Fruit fly (Drosophila melanogaster) whole organism, embryonic: ENCODE measurements around the gene Rnp4F.

Experiments
- Ada2b ChIP-seq: fragments of 200-800 bp; sonication (Bioruptor generic); IDR thresholded peaks from 2 replicates; pipeline ENCODE4 v1.3.6; 2022; ENCODE audit warnings: missing biosample characterization, missing genetic modification characterization
- Atf6 ChIP-seq: fragments of 200-800 bp; sonication (Bioruptor generic); IDR thresholded peaks from 2 replicates; pipeline ENCODE4 v1.3.6; 2022; ENCODE audit warnings: missing biosample characterization, missing genetic modification characterization
- Bdp1 ChIP-seq: fragments of 200-800 bp; sonication (Bioruptor generic); optimal IDR thresholded peaks from 3 replicates; lab custom pipeline; 2016; ENCODE audit warnings: missing biosample characterization, missing genetic modification characterization
- Blimp-1 ChIP-seq: fragments of 200-800 bp; sonication (Bioruptor generic); optimal IDR thresholded peaks from 3 replicates; lab custom pipeline; 2018; ENCODE audit warnings: missing biosample characterization, missing genetic modification characterization, mild to moderate bottlenecking, moderate library complexity, missing genetic modification reagents
- CG10274 ChIP-seq: fragments of 200-800 bp; sonication (Bioruptor generic); optimal IDR thresholded peaks from 3 replicates; lab custom pipeline; 2017; ENCODE audit warnings: missing biosample characterization, mild to moderate bottlenecking, missing genetic modification characterization
- CG12155 ChIP-seq: fragments of 200-800 bp; sonication (Bioruptor generic); optimal IDR thresholded peaks from 3 replicates; lab custom pipeline; 2016; ENCODE audit warnings: missing biosample characterization, missing genetic modification characterization
- CG15011 ChIP-seq: fragments of 200-800 bp; sonication (Bioruptor generic); optimal IDR thresholded peaks from 3 replicates; lab custom pipeline; 2018; ENCODE audit warnings: missing biosample characterization, mild to moderate bottlenecking, missing genetic modification characterization
- CG15269 ChIP-seq: fragments of 200-800 bp; sonication (Bioruptor generic); optimal IDR thresholded peaks from 2 replicates; lab custom pipeline; 2018; ENCODE audit warnings: missing biosample characterization, mild to moderate bottlenecking, missing genetic modification characterization, moderate library complexity
- CG15479 ChIP-seq: fragments of 200-800 bp; sonication (Bioruptor generic); optimal IDR thresholded peaks from 3 replicates; lab custom pipeline; 2019; ENCODE audit warnings: missing biosample characterization, mild to moderate bottlenecking, missing genetic modification characterization, moderate library complexity
- CG1603 ChIP-seq: fragments of 200-800 bp; sonication (Bioruptor generic); optimal IDR thresholded peaks from 2 replicates; lab custom pipeline; 2019; ENCODE audit warnings: missing biosample characterization, mild to moderate bottlenecking, missing genetic modification characterization, moderate library complexity
- CG16779 ChIP-seq: fragments of 200-800 bp; sonication (Bioruptor generic); IDR thresholded peaks from 2 replicates; pipeline ENCODE4 v1.3.6; 2022; ENCODE audit warnings: missing biosample characterization, missing genetic modification characterization
- CG18599 ChIP-seq: fragments of 200-800 bp; sonication (Bioruptor generic); optimal IDR thresholded peaks from 3 replicates; lab custom pipeline; 2017; ENCODE audit warnings: missing biosample characterization, missing genetic modification characterization, mild to moderate bottlenecking, moderate library complexity, missing genetic modification reagents
- CG18619 ChIP-seq: fragments of 200-800 bp; sonication (Bioruptor generic); optimal IDR thresholded peaks from 3 replicates; lab custom pipeline; 2017; ENCODE audit warnings: missing biosample characterization, mild to moderate bottlenecking, missing genetic modification characterization
- CG32772 ChIP-seq: fragments of 200-800 bp; sonication (Bioruptor generic); IDR thresholded peaks from 2 replicates; pipeline ENCODE4 v1.3.6; 2022; ENCODE audit warnings: missing biosample characterization, missing genetic modification characterization
- CG4282 ChIP-seq: fragments of 200-800 bp; sonication (Bioruptor generic); optimal IDR thresholded peaks from 2 replicates; lab custom pipeline; 2016; ENCODE audit warnings: missing biosample characterization, missing genetic modification characterization
- CG5180 ChIP-seq: fragments of 200-800 bp; sonication (Bioruptor generic); optimal IDR thresholded peaks from 3 replicates; lab custom pipeline; 2017; ENCODE audit warnings: missing biosample characterization, missing genetic modification characterization, mild to moderate bottlenecking, moderate library complexity, missing genetic modification reagents
- CG7556 ChIP-seq: fragments of 200-800 bp; sonication (Bioruptor generic); optimal IDR thresholded peaks from 2 replicates; lab custom pipeline; 2017; ENCODE audit warnings: missing biosample characterization, mild to moderate bottlenecking, missing genetic modification characterization
- CG9215 ChIP-seq: fragments of 200-800 bp; sonication (Bioruptor generic); IDR thresholded peaks from 2 replicates; pipeline ENCODE4 v1.3.6; 2022; ENCODE audit warnings: missing biosample characterization, missing genetic modification characterization
- CG9797 ChIP-seq: fragments of 200-800 bp; sonication (Bioruptor generic); optimal IDR thresholded peaks from 3 replicates; lab custom pipeline; 2018; ENCODE audit warnings: missing biosample characterization, mild to moderate bottlenecking, missing genetic modification characterization
- Dip2 ChIP-seq: fragments of 200-800 bp; sonication (Bioruptor generic); IDR thresholded peaks from 2 replicates; pipeline ENCODE4 v1.3.6; 2022; ENCODE audit warnings: missing biosample characterization, missing genetic modification characterization
- Dp ChIP-seq: fragments of 200-800 bp; sonication (Bioruptor generic); optimal IDR thresholded peaks from 2 replicates; lab custom pipeline; 2018; ENCODE audit warnings: missing biosample characterization, mild to moderate bottlenecking, missing genetic modification characterization, moderate library complexity
- Dref ChIP-seq: fragments of 200-800 bp; sonication (Bioruptor generic); IDR thresholded peaks from 2 replicates; pipeline ENCODE4 v1.3.6; 2022; ENCODE audit warnings: missing biosample characterization, missing genetic modification characterization
- Fer3 ChIP-seq: fragments of 200-800 bp; sonication (Bioruptor generic); optimal IDR thresholded peaks from 2 replicates; lab custom pipeline; 2018; ENCODE audit warnings: missing biosample characterization, mild to moderate bottlenecking, missing genetic modification characterization, moderate library complexity
- Gug ChIP-seq: fragments of 200-800 bp; sonication (Bioruptor generic); IDR thresholded peaks from 4 replicates; pipeline ENCODE4 v1.3.6; 2022; ENCODE audit warnings: missing biosample characterization, missing genetic modification characterization
- HLH4C ChIP-seq: fragments of 200-800 bp; sonication (Bioruptor generic); IDR thresholded peaks from 3 replicates; pipeline ENCODE4 v1.3.6; 2022; ENCODE audit warnings: missing biosample characterization, missing genetic modification characterization; ENCODE audit not compliant: partially characterized antibody
- Jarid2 ChIP-seq: fragments of 200-800 bp; sonication (Bioruptor generic); optimal IDR thresholded peaks from 3 replicates; lab custom pipeline; 2017; ENCODE audit warnings: mild to moderate bottlenecking, missing biosample characterization, missing genetic modification reagents, missing genetic modification characterization
- Lim3 ChIP-seq: fragments of 200-800 bp; sonication (Bioruptor generic); IDR thresholded peaks from 2 replicates; pipeline ENCODE4 v1.3.6; 2022; ENCODE audit warnings: missing biosample characterization, missing genetic modification characterization
- Rx ChIP-seq: fragments of 200-800 bp; sonication (Bioruptor generic); IDR thresholded peaks from 2 replicates; pipeline ENCODE4 v1.3.6; 2022; ENCODE audit warnings: missing biosample characterization, missing genetic modification characterization
- aop ChIP-seq: fragments of 200-800 bp; sonication (Bioruptor generic); IDR thresholded peaks from 2 replicates; pipeline ENCODE4 v1.3.6; 2022; ENCODE audit warnings: missing biosample characterization, missing genetic modification characterization
- ato ChIP-seq: fragments of 200-800 bp; sonication (Bioruptor generic); IDR thresholded peaks from 2 replicates; pipeline ENCODE4 v1.3.6; 2022; ENCODE audit warnings: missing biosample characterization, missing genetic modification characterization; ENCODE audit not compliant: partially characterized antibody
- az2 ChIP-seq: fragments of 200-800 bp; sonication (Bioruptor generic); optimal IDR thresholded peaks from 3 replicates; lab custom pipeline; 2016; ENCODE audit warnings: missing biosample characterization, missing genetic modification characterization
- bbx ChIP-seq: fragments of 200-800 bp; sonication (Bioruptor generic); IDR thresholded peaks from 2 replicates; pipeline ENCODE4 v1.3.6; 2022; ENCODE audit warnings: missing biosample characterization, missing genetic modification characterization; ENCODE audit not compliant: partially characterized antibody
- en ChIP-seq: fragments of 200-800 bp; sonication (Bioruptor generic); optimal IDR thresholded peaks from 2 replicates; lab custom pipeline; 2016; ENCODE audit warnings: missing biosample characterization, missing genetic modification characterization
- ewg ChIP-seq: fragments of 200-800 bp; sonication (Bioruptor generic); optimal IDR thresholded peaks from 3 replicates; lab custom pipeline; 2017; ENCODE audit warnings: mild to moderate bottlenecking, missing biosample characterization, missing genetic modification reagents, missing genetic modification characterization
- gfzf ChIP-seq: fragments of 200-800 bp; sonication (Bioruptor generic); optimal IDR thresholded peaks from 2 replicates; lab custom pipeline; 2016; ENCODE audit warnings: missing biosample characterization, mild to moderate bottlenecking, missing genetic modification characterization, moderate library complexity
- gt ChIP-seq: fragments of 200-800 bp; sonication (Bioruptor generic); IDR thresholded peaks from 2 replicates; pipeline ENCODE4 v1.3.6; 2022; ENCODE audit warnings: missing biosample characterization, missing genetic modification characterization
- hb ChIP-seq: fragments of 200-800 bp; sonication (Bioruptor generic); IDR thresholded peaks from 3 replicates; pipeline ENCODE4 v1.3.6; 2022; ENCODE audit warnings: missing biosample characterization, missing genetic modification characterization; ENCODE audit not compliant: partially characterized antibody
- hbn ChIP-seq: fragments of 200-800 bp; sonication (Bioruptor generic); IDR thresholded peaks from 2 replicates; pipeline ENCODE4 v1.3.6; 2022; ENCODE audit warnings: missing biosample characterization, missing genetic modification characterization; ENCODE audit not compliant: partially characterized antibody
- hkb ChIP-seq, 2 experiments: fragments of 200-800 bp in 1 of 2; fragments of >200 bp in 1 of 2; sonication (Bioruptor generic) in 1 of 2; IDR thresholded peaks in 1 of 2; optimal IDR thresholded peaks in 1 of 2; 2 replicates each; pipeline versions ENCODE4 v1.3.6 to Lab custom; 2017 to 2022; ENCODE audit warnings: missing biosample characterization in 1 of 2, missing genetic modification characterization in 1 of 2
- jing ChIP-seq: fragments of 200-800 bp; sonication (Bioruptor generic); optimal IDR thresholded peaks from 2 replicates; lab custom pipeline; 2018; ENCODE audit warnings: missing biosample characterization, mild to moderate bottlenecking, missing genetic modification characterization
- nerfin-1 ChIP-seq: fragments of 200-800 bp; sonication (Bioruptor generic); optimal IDR thresholded peaks from 3 replicates; lab custom pipeline; 2019; ENCODE audit warnings: missing biosample characterization, mild to moderate bottlenecking, missing genetic modification characterization, moderate library complexity
- nmo ChIP-seq: fragments of 200-800 bp; sonication (Bioruptor generic); optimal IDR thresholded peaks from 2 replicates; lab custom pipeline; 2018; ENCODE audit warnings: missing biosample characterization, mild to moderate bottlenecking, missing genetic modification characterization, moderate library complexity
- pfk ChIP-seq: fragments of 200-800 bp; sonication (Bioruptor generic); optimal IDR thresholded peaks from 2 replicates; lab custom pipeline; 2018; ENCODE audit warnings: missing biosample characterization, mild to moderate bottlenecking, missing genetic modification characterization, moderate library complexity
- rib ChIP-seq: fragments of 200-800 bp; sonication (Bioruptor generic); IDR thresholded peaks from 2 replicates; pipeline ENCODE4 v1.3.6; 2022; ENCODE audit warnings: missing biosample characterization, missing genetic modification characterization
- slp2 ChIP-seq: fragments of 200-800 bp; sonication (Bioruptor generic); optimal IDR thresholded peaks from 2 replicates; lab custom pipeline; 2016; ENCODE audit warnings: missing biosample characterization, missing genetic modification characterization
- sqz ChIP-seq: fragments of 200-800 bp; sonication (Bioruptor generic); optimal IDR thresholded peaks from 3 replicates; lab custom pipeline; 2018; ENCODE audit warnings: missing biosample characterization, mild to moderate bottlenecking, missing genetic modification characterization
- usp ChIP-seq: fragments of >200 bp; optimal IDR thresholded peaks from 2 replicates; lab custom pipeline; 2017; ENCODE audit warnings: missing biosample characterization, missing genetic modification characterization
- zen2 ChIP-seq: fragments of 200-800 bp; sonication (Bioruptor generic); IDR thresholded peaks from 3 replicates; pipeline ENCODE4 v1.3.6; 2022; ENCODE audit warnings: missing biosample characterization, missing genetic modification characterization; ENCODE audit not compliant: partially characterized antibody

Gene Rnp4F

dm6 chrX:5336722-5337121 is 14.2 kb upstream of the Rnp4F start (continued):
- TF ChIP-seq en (GFP tag; lab: Kevin White, UChicago) (no peak), CG15269 (tag; lab: Kevin White, UChicago) (peak; percentile 58), Bdp1 (GFP tag; lab: Kevin White, UChicago) (no peak), gt (no peak), rib (no peak), CG7556 (GFP tag; lab: Kevin White, UChicago) (peak; percentile 61), CG4282 (GFP tag; lab: Kevin White, UChicago) (no peak), Dip2 (no peak), CG10274 (GFP tag; lab: Kevin White, UChicago) (no peak), Atf6 (GFP tag; lab: Robert Waterston, UW) (no peak), Gug (GFP tag; lab: Robert Waterston, UW) (no peak; the same call in 3 of the 4 replicates), hb (GFP tag; lab: Robert Waterston, UW) (no peak), az2 (GFP tag; lab: Kevin White, UChicago) (no peak), nmo (GFP tag; lab: Kevin White, UChicago) (peak; percentile 21), usp (GFP tag; lab: Kevin White, UChicago) (no peak), CG15479 (GFP tag; lab: Kevin White, UChicago) (no peak), CG9797 (no peak), gfzf (GFP tag; lab: Kevin White, UChicago) (no peak), Jarid2 (GFP tag; lab: Kevin White, UChicago) (no peak), CG18599 (GFP tag; lab: Kevin White, UChicago) (peak; percentile 76), Dref (GFP tag; lab: Robert Waterston, UW) (no peak), slp2 (GFP tag; lab: Kevin White, UChicago) (no peak)

- TF ChIP-seq ewg (GFP tag; lab: Kevin White, UChicago) (peak; percentile 55), CG5180 (GFP tag; lab: Kevin White, UChicago) (no peak), Blimp-1 (peak; percentile 66), Lim3 (GFP tag; lab: Robert Waterston, UW) (no peak), HLH4C (GFP tag; lab: Robert Waterston, UW) (peak; percentile 45; the same call in 2 of the 3 replicates), aop (GFP tag; lab: Robert Waterston, UW) (no peak), CG32772 (GFP tag; lab: Robert Waterston, UW) (no peak), hkb (optimal IDR thresholded peaks at IDR 0.05; lab: Kevin White, UChicago) (no peak), hkb (GFP tag; IDR thresholded peaks at IDR 0.05; lab: Robert Waterston, UW) (0 out of 2 replicates have a peak, but pooled peaks have one; percentile 28), Dp (peak; percentile 4), Fer3 (tag; lab: Kevin White, UChicago) (peak; percentile 8), bbx (GFP tag; lab: Robert Waterston, UW) (peak; percentile 57), sqz (GFP tag; lab: Kevin White, UChicago) (peak; percentile 40), CG18619 (GFP tag; lab: Kevin White, UChicago) (no peak), hbn (GFP tag; lab: Robert Waterston, UW) (peak; percentile 52; the same call in 1 of the 2 replicates), Rx (GFP tag; lab: Robert Waterston, UW) (no peak), nerfin-1 (tag; lab: Kevin White, UChicago) (peak; percentile 39), CG9215 (GFP tag; lab: Robert Waterston, UW) (no peak), pfk (GFP tag; lab: Kevin White, UChicago) (no peak), CG12155 (GFP tag; lab: Kevin White, UChicago) (peak; percentile 32), CG16779 (no peak), hb (GFP tag; lab: Robert Waterston, UW) (no peak), zen2 (GFP tag; lab: Robert Waterston, UW) (peak; percentile 24; the same call in 1 of the 3 replicates), Ada2b (GFP tag; lab: Robert Waterston, UW) (no peak), jing (GFP tag; lab: Kevin White, UChicago) (no peak), CG1603 (no peak), ato (GFP tag; lab: Robert Waterston, UW) (no peak), CG15011 (no peak)
Measured at dm6 chrX:5332259-5332862, 9.9 kb upstream of the Rnp4F start, which contains the start of gene CanB. CanB (plus strand) TSS chrX:5332499.
